Worm (Caenorhabditis elegans) whole organism, L2 larva: Measurements from ENCODE around the gene nhr-56.

ENCODE experiments used
- ZK546.5 ChIP-seq: sonication (generic microtip); optimal IDR thresholded peaks from 2 replicates; lab custom pipeline; 2017; ENCODE audit warnings: missing biosample characterization, missing genetic modification characterization
- aly-2 ChIP-seq: fragments of 150-350 bp; optimal IDR thresholded peaks from 2 replicates; lab custom pipeline; 2014; ENCODE audit warnings: missing biosample characterization, missing genetic modification characterization
- ceh-82 ChIP-seq: fragments of 150-350 bp; optimal IDR thresholded peaks from 2 replicates; lab custom pipeline; 2014; ENCODE audit warnings: missing biosample characterization, missing genetic modification characterization
- elt-1 ChIP-seq: fragments of 150-350 bp; optimal IDR thresholded peaks from 2 replicates; lab custom pipeline; 2014; ENCODE audit warnings: missing biosample characterization, missing genetic modification characterization
- gmeb-1 ChIP-seq: fragments of 150-350 bp; optimal IDR thresholded peaks from 2 replicates; lab custom pipeline; 2014; ENCODE audit warnings: missing biosample characterization, missing genetic modification characterization
- mdl-1 ChIP-seq, 2 experiments: fragments of 150-350 bp in 1 of 2; sonication (generic microtip) in 1 of 2; optimal IDR thresholded peaks; 2 replicates each; lab custom pipeline; 2017; ENCODE audit warnings: missing biosample characterization in 2 of 2, missing genetic modification characterization in 2 of 2
- nhr-129 ChIP-seq: fragments of 150-350 bp; optimal IDR thresholded peaks from 2 replicates; lab custom pipeline; 2014; ENCODE audit warnings: missing biosample characterization, missing genetic modification characterization
- nhr-6 ChIP-seq: fragments of 150-350 bp; optimal IDR thresholded peaks from 2 replicates; lab custom pipeline; 2014; ENCODE audit warnings: missing biosample characterization, missing genetic modification characterization
- zag-1 ChIP-seq: fragments of 150-350 bp; optimal IDR thresholded peaks from 2 replicates; lab custom pipeline; 2014; ENCODE audit warnings: missing biosample characterization, missing genetic modification characterization
- ztf-4 ChIP-seq: fragments of 150-350 bp; optimal IDR thresholded peaks from 2 replicates; lab custom pipeline; 2014; ENCODE audit warnings: missing biosample characterization, missing genetic modification characterization

ce11 chrV:2242630-2243029 is 23.8 kb downstream of the nhr-56 start, which contains the start of gene cyp-33C3:
- TF ChIP-seq zag-1 (tag; lab: Kevin White, UChicago) (no peak), aly-2 (tag; lab: Kevin White, UChicago) (no peak), ceh-82 (no peak), ZK546.5 (tag; lab: Kevin White, UChicago) (no peak), mdl-1 (tag; optimal IDR thresholded peaks at IDR 0.05; lab: Kevin White, UChicago) (no peak), elt-1 (tag; lab: Kevin White, UChicago) (no peak), gmeb-1 (tag; lab: Kevin White, UChicago) (no peak), nhr-129 (tag; lab: Kevin White, UChicago) (no peak), ztf-4 (tag; lab: Kevin White, UChicago) (no peak), nhr-6 (tag; lab: Kevin White, UChicago) (no peak)
